Worm (Caenorhabditis elegans): Measurements from ENCODE around the gene F22F4.5.

DNA sequence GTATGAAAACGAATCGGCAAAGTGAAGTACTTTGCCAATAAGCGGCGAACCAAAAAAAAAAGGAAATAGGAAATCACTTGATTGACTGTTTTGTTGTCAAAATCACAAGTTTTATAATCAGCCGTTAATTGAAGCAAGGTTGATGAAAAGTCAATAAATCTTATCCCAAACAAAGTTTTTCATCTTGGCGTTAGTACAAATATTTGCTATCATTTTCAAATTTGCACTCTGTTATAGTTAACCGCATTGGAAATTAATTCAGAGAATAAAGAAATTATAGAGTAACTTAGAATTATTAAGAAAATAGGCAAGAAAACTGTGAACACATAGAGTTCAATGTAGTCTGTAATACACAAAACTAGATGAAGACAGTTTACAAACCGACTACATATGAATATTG is 48.2 kb downstream of the F22F4.5 start, which contains the start of gene acs-17:
- TF ChIP-seq pha-4 (tag; optimal IDR thresholded peaks at IDR 0.05), result no peak
- TF ChIP-seq C38D4.7 (GFP tag; optimal IDR thresholded peaks at IDR 0.05), result no peak
- TF ChIP-seq sox-2 (GFP tag; IDR thresholded peaks at IDR 0.05), result no peak
- TF ChIP-seq hlh-8 (tag; optimal IDR thresholded peaks at IDR 0.05), result no peak
- no peak for TF ChIP-seq tbx-2 (tag; optimal IDR thresholded peaks at IDR 0.05)
- no peak for TF ChIP-seq ceh-24 (tag; optimal IDR thresholded peaks at IDR 0.05)
- no peak for TF ChIP-seq ahr-1 (tag; optimal IDR thresholded peaks at IDR 0.05)
- TF ChIP-seq odd-2 (tag; optimal IDR thresholded peaks at IDR 0.05), result no peak
